Fruit fly (Drosophila melanogaster): ENCODE data around the gene tHMG2.
A peak's percentile ranks its signal among the peaks of the same experiment; 100 is the strongest.

DNA sequence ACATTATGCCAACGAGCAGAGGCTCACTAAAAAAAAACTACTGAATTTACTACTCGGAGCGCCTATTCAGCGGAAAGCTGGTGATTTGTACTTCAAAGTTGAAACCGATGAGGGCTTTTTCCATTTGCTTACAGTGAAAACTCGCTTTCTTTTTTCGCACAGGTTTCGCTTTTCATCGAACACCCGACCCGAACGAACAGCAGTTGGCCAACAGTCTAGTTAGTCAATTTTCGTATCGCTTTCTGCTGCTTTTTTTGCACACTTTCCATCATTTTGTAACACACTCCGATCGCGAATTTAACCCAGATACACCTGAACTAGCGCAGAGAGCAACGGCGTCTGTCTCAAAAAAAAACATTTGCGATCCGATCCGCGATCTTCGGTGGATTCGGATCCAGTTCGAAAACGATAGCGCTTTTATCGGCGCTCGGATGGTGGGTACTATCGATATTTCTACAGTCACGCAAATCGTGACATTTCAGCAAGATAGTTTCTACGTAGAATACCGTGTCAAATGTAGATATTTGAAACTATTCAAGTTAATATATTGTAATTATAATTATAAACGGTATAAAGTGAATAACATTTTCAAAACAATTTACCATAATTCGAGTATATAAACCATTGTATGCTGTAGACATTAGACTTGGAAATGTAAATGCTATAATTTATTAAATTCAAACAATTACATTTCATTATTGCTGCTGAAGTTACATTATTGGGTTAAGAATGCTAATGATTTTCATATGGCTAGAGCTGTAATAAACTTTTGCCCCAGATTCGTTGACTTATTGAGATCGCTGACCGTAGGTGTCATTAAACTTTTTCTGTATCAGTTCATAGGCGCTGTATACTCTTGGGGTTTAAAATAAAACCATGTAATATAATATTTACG, 35.8 kb downstream of the tHMG2 start, which contains the start of gene CG5346:
- TF ChIP-seq D1 (tag; optimal IDR thresholded peaks at IDR 0.05) (no peak), CG34367 (tag; optimal IDR thresholded peaks at IDR 0.05) (no peak), gl (tag; optimal IDR thresholded peaks at IDR 0.05) (no peak), Pif1B (GFP tag; optimal IDR thresholded peaks at IDR 0.05) (no peak), CG10348 (GFP tag; IDR thresholded peaks at IDR 0.05) (no peak), CG13204 (GFP tag; optimal IDR thresholded peaks at IDR 0.05) (no peak), CG8301 (tag; optimal IDR thresholded peaks at IDR 0.05) (peak; percentile 26)

Data from whole organism, pupa.